Worm (Caenorhabditis elegans): ENCODE measurements around the gene T13G4.1.

ce11 chrX:1162019-1162418 is 30.9 kb upstream of the T13G4.1 start, which contains the start of gene tmc-1:
- no peak for TF ChIP-seq flt-1 (GFP tag; IDR thresholded peaks at IDR 0.05)
- TF ChIP-seq sea-1 (GFP tag; conservative IDR thresholded peaks at IDR 0.05) = no peak
- TF ChIP-seq ama-1 (optimal IDR thresholded peaks at IDR 0.05) = no peak
- TF ChIP-seq ceh-36 (tag; optimal IDR thresholded peaks at IDR 0.05) = no peak
- TF ChIP-seq aly-1 (tag; optimal IDR thresholded peaks at IDR 0.05) = no peak

Measured in whole organism, early embryonic.